Fruit fly (Drosophila melanogaster): ENCODE measurements around the gene Uros1.

Uros1 gene

DNA sequence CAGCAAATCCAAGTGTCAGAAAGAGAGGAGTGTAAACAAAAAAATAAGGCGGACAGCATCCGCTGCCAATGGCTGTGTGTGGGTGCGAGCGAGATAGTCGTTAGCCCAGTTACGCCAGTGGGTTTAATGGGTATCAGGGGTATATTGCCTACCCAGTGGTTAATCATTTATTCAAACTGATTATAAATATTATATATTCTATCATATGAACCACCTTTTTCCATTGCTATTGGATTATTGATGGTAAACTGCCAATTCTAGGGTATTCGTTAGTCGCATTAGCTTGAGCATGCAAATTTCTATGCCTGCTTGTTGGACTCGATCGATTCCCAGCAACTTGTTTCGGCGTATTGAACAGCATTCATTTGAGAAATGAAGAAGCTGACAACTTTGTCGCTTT, 4.0 kb downstream of the Uros1 start (continued):
- peak; percentile 88 for TF ChIP-seq fd64A (GFP tag; optimal IDR thresholded peaks at IDR 0.05)
- TF ChIP-seq Ada2b (GFP tag; IDR thresholded peaks at IDR 0.05): peak; percentile 94
- TF ChIP-seq CG17385 (GFP tag; optimal IDR thresholded peaks at IDR 0.05): peak; percentile 90
- TF ChIP-seq CG31365 (tag; optimal IDR thresholded peaks at IDR 0.05): peak; percentile 83
- peak; percentile 78 for TF ChIP-seq mam (GFP tag; optimal IDR thresholded peaks at IDR 0.05)
- peak; percentile 93 for TF ChIP-seq sim (GFP tag; IDR thresholded peaks at IDR 0.05)
- peak; percentile 21 for TF ChIP-seq ftz-f1 (GFP tag; optimal IDR thresholded peaks at IDR 0.05)
- peak; percentile 90 for TF ChIP-seq kah (GFP tag; optimal IDR thresholded peaks at IDR 0.05)
- peak; percentile 93 for TF ChIP-seq CG5245 (GFP tag; optimal IDR thresholded peaks at IDR 0.05)
- peak; percentile 93 for TF ChIP-seq CG2120 (GFP tag; optimal IDR thresholded peaks at IDR 0.05)
- peak; percentile 90 for TF ChIP-seq fd3F (GFP tag; optimal IDR thresholded peaks at IDR 0.05)
- peak; percentile 82 for TF ChIP-seq CG13894 (tag; optimal IDR thresholded peaks at IDR 0.05)
- peak; percentile 52 for TF ChIP-seq slp2 (GFP tag; optimal IDR thresholded peaks at IDR 0.05)
- TF ChIP-seq CG18764 (GFP tag; optimal IDR thresholded peaks at IDR 0.05): peak; percentile 86
- TF ChIP-seq Pdp1 (GFP tag; optimal IDR thresholded peaks at IDR 0.05): peak; percentile 85
- TF ChIP-seq stwl (tag; optimal IDR thresholded peaks at IDR 0.05): peak; percentile 3
- peak; percentile 91 for TF ChIP-seq CG9817 (tag; optimal IDR thresholded peaks at IDR 0.05)
- TF ChIP-seq dm (GFP tag; optimal IDR thresholded peaks at IDR 0.05): peak; percentile 45
- peak; percentile 78 for TF ChIP-seq Spps (tag; optimal IDR thresholded peaks at IDR 0.05)
- peak; percentile 93 for TF ChIP-seq CG10979 (tag; optimal IDR thresholded peaks at IDR 0.05)
- TF ChIP-seq CG3995 (GFP tag; optimal IDR thresholded peaks at IDR 0.05): peak; percentile 43
- peak; percentile 95 for TF ChIP-seq CG11695 (GFP tag; IDR thresholded peaks at IDR 0.05)
- TF ChIP-seq lola (GFP tag; optimal IDR thresholded peaks at IDR 0.05): peak in 1 of 3 experiments; percentile 88
- TF ChIP-seq dmrt99B (tag; optimal IDR thresholded peaks at IDR 0.05): peak; percentile 97
- TF ChIP-seq CG2129 (GFP tag; IDR thresholded peaks at IDR 0.05; ENCODE audit: partially characterized antibody): no peak
- peak; percentile 96 for TF ChIP-seq sens (GFP tag)
- peak; percentile 91 for TF ChIP-seq CG6272 (GFP tag; IDR thresholded peaks at IDR 0.05)
- peak; percentile 72 for TF ChIP-seq Camta (GFP tag; optimal IDR thresholded peaks at IDR 0.05)
- no peak for TF ChIP-seq hbn (GFP tag; IDR thresholded peaks at IDR 0.05; ENCODE audit: partially characterized antibody)
- peak; percentile 41 for TF ChIP-seq B-H2 (GFP tag; optimal IDR thresholded peaks at IDR 0.05)
- peak; percentile 10 for TF ChIP-seq CHES-1-like (GFP tag; optimal IDR thresholded peaks at IDR 0.05)
- TF ChIP-seq CG34376 (GFP tag; optimal IDR thresholded peaks at IDR 0.05): peak; percentile 68
- TF ChIP-seq MBD-R2 (GFP tag; IDR thresholded peaks at IDR 0.05): peak; percentile 90
- peak; percentile 81 for TF ChIP-seq ro (GFP tag; IDR thresholded peaks at IDR 0.05)
- TF ChIP-seq CG7928 (GFP tag; optimal IDR thresholded peaks at IDR 0.05): peak; percentile 72
- TF ChIP-seq CG10654 (GFP tag; optimal IDR thresholded peaks at IDR 0.05): peak; percentile 87
- peak; percentile 68 for TF ChIP-seq ac (GFP tag; optimal IDR thresholded peaks at IDR 0.05)
- TF ChIP-seq ERR (GFP tag; optimal IDR thresholded peaks at IDR 0.05): no peak
- TF ChIP-seq HLHmδ (GFP tag; optimal IDR thresholded peaks at IDR 0.05): no peak
- no peak; the same call in 1 of the 2 replicates for TF ChIP-seq CG13287 (GFP tag; IDR thresholded peaks at IDR 0.05; ENCODE audit: partially characterized antibody)
- peak; percentile 70 for TF ChIP-seq CG33213 (GFP tag; optimal IDR thresholded peaks at IDR 0.05)
- peak; percentile 93 for TF ChIP-seq grau (tag; optimal IDR thresholded peaks at IDR 0.05)
- TF ChIP-seq bab2 (GFP tag; optimal IDR thresholded peaks at IDR 0.05): peak; percentile 71
- peak; percentile 92 for TF ChIP-seq D19A (tag; optimal IDR thresholded peaks at IDR 0.05)
- TF ChIP-seq ems (GFP tag; optimal IDR thresholded peaks at IDR 0.05): peak; percentile 85
- peak; percentile 87 for TF ChIP-seq sqz (GFP tag; optimal IDR thresholded peaks at IDR 0.05)
- peak; percentile 86 for TF ChIP-seq cas (GFP tag; IDR thresholded peaks at IDR 0.05)
- peak; percentile 93 for TF ChIP-seq Chrac-16 (GFP tag; optimal IDR thresholded peaks at IDR 0.05)
- TF ChIP-seq CG16779 (GFP tag; IDR thresholded peaks at IDR 0.05): peak; percentile 94
- no peak for TF ChIP-seq NC2α (GFP tag; optimal IDR thresholded peaks at IDR 0.05)
- peak; percentile 94 for TF ChIP-seq CG12219 (GFP tag; optimal IDR thresholded peaks at IDR 0.05)

Data from whole organism, embryonic.